Worm (Caenorhabditis elegans) whole organism, early embryonic: ENCODE results near the gene pus-1.

Experiments
- B0310.2 ChIP-seq: sonication (generic microtip); optimal IDR thresholded peaks from 2 replicates; lab custom pipeline; 2016; ENCODE audit warnings: mild to moderate bottlenecking, missing genetic modification characterization, missing compliant biosample characterization
- F13C5.2 ChIP-seq: sonication (generic microtip); optimal IDR thresholded peaks from 2 replicates; lab custom pipeline; 2017; ENCODE audit warnings: mild to moderate bottlenecking, missing genetic modification characterization, inconsistent platforms, missing compliant biosample characterization
- ama-1 ChIP-seq: fragments of 150-350 bp; optimal IDR thresholded peaks from 2 replicates; lab custom pipeline; 2014
- ceh-13 ChIP-seq: fragments of 200-800 bp; sonication (Bioruptor generic); optimal IDR thresholded peaks from 2 replicates; lab custom pipeline; 2018; ENCODE audit warnings: mild to moderate bottlenecking, missing genetic modification characterization, missing compliant biosample characterization
- flt-1 ChIP-seq: fragments of 200-800 bp; sonication (Bioruptor generic); IDR thresholded peaks from 2 replicates; pipeline ENCODE4 v1.3.6; 2022; ENCODE audit warnings: missing genetic modification characterization, missing compliant biosample characterization
- scrt-1 ChIP-seq: fragments of 200-800 bp; sonication (Bioruptor generic); IDR thresholded peaks from 2 replicates; pipeline ENCODE4 v1.3.6; 2022; ENCODE audit warnings: missing genetic modification characterization, missing compliant biosample characterization
- sea-1 ChIP-seq: fragments of 200-800 bp; sonication (Bioruptor generic); conservative IDR thresholded peaks from 2 replicates; pipeline ENCODE4 v1.3.6; 2022; ENCODE audit warnings: missing genetic modification characterization, missing compliant biosample characterization

- no peak for TF ChIP-seq ceh-13
- TF ChIP-seq ama-1 (lab: Kevin White, UChicago), result no peak
- no peak for TF ChIP-seq flt-1 (GFP tag; lab: Robert Waterston, UW)
- no peak for TF ChIP-seq scrt-1 (GFP tag; lab: Robert Waterston, UW)
- no peak for TF ChIP-seq F13C5.2 (tag; lab: Kevin White, UChicago)
- no peak for TF ChIP-seq sea-1
- TF ChIP-seq B0310.2 (tag; lab: Kevin White, UChicago), result no peak
Measured at ce11 chrV:16831921-16832320, 37.2 kb upstream of the pus-1 start, which contains the start of gene srh-215.
